Fruit fly (Drosophila melanogaster) whole organism, pupa: ENCODE data around the gene Tob.
A peak's percentile ranks its signal among the peaks of the same experiment; 100 is the strongest.

Source experiments
- CG13204 ChIP-seq: fragments of 200-800 bp; sonication (Bioruptor generic); optimal IDR thresholded peaks from 2 replicates; lab custom pipeline; 2018; ENCODE audit warnings: missing biosample characterization, mild to moderate bottlenecking, missing genetic modification characterization, moderate library complexity
- CG15710 ChIP-seq: fragments of 200-800 bp; sonication (Bioruptor generic); optimal IDR thresholded peaks from 2 replicates; lab custom pipeline; 2018; ENCODE audit warnings: missing biosample characterization, mild to moderate bottlenecking, missing genetic modification characterization, moderate library complexity
- CG4496 ChIP-seq: fragments of 200-800 bp; sonication (Bioruptor generic); IDR thresholded peaks from 3 replicates; pipeline ENCODE4 v1.3.6; 2022; ENCODE audit warnings: missing biosample characterization, missing genetic modification characterization
- CG8159 ChIP-seq: fragments of 200-800 bp; sonication (Bioruptor generic); optimal IDR thresholded peaks from 3 replicates; lab custom pipeline; 2018; ENCODE audit warnings: missing biosample characterization, mild to moderate bottlenecking, missing genetic modification characterization, moderate library complexity
- CG9948 ChIP-seq: fragments of 200-800 bp; sonication (Bioruptor generic); optimal IDR thresholded peaks from 2 replicates; lab custom pipeline; 2018; ENCODE audit warnings: missing biosample characterization, mild to moderate bottlenecking, missing genetic modification characterization, moderate library complexity
- D1 ChIP-seq: fragments of 200-800 bp; sonication (Bioruptor generic); optimal IDR thresholded peaks from 2 replicates; lab custom pipeline; 2018; ENCODE audit warnings: missing biosample characterization, mild to moderate bottlenecking, missing genetic modification characterization, moderate library complexity
- EcR ChIP-seq: fragments of 200-800 bp; sonication (Bioruptor generic); optimal IDR thresholded peaks from 3 replicates; lab custom pipeline; 2019; ENCODE audit warnings: missing biosample characterization, missing genetic modification characterization, mild to moderate bottlenecking, moderate library complexity, missing genetic modification reagents

- TF ChIP-seq CG15710 (peak; percentile 64), CG13204 (GFP tag; lab: Kevin White, UChicago) (peak; percentile 22), CG9948 (tag; lab: Kevin White, UChicago) (peak; percentile 67), CG8159 (tag; lab: Kevin White, UChicago) (peak; percentile 77), EcR (no peak), CG4496 (GFP tag; lab: Robert Waterston, UW) (no peak), D1 (no peak)
Measured at dm6 chrX:16140603-16141002, 49.3 kb upstream of the Tob start.
